Worm (Caenorhabditis elegans): ENCODE measurements around the gene T28D9.11.

ce11 chrII:6498609-6499008 lies 6.8 kb upstream of the T28D9.11 start:
- TF ChIP-seq unc-62 (GFP tag; optimal IDR thresholded peaks at IDR 0.05), result no peak
- TF ChIP-seq lin-39 (tag; optimal IDR thresholded peaks at IDR 0.05), result no peak
- TF ChIP-seq nhr-76 (tag; optimal IDR thresholded peaks at IDR 0.05), result no peak
- no peak for TF ChIP-seq ces-1 (GFP tag; optimal IDR thresholded peaks at IDR 0.05)
- TF ChIP-seq fkh-10 (GFP tag; optimal IDR thresholded peaks at IDR 0.05), result peak; percentile 44
- no peak for TF ChIP-seq lin-35 (GFP tag; optimal IDR thresholded peaks at IDR 0.05)
- no peak for TF ChIP-seq lin-15B (tag; optimal IDR thresholded peaks at IDR 0.05)
- no peak for TF ChIP-seq Y116A8C.19 (tag; optimal IDR thresholded peaks at IDR 0.05; ENCODE audit: borderline replicate concordance)
- no peak for TF ChIP-seq ama-1 (optimal IDR thresholded peaks at IDR 0.05)
- no peak for TF ChIP-seq egl-27 (tag; optimal IDR thresholded peaks at IDR 0.05)

All from whole organism, L1 larva.